Fruit fly (Drosophila melanogaster) Kc167 (cell line): ENCODE results near the gene Trf4-1.

Experiments used
- Myc ChIP-seq: fragments of >200 bp; optimal IDR thresholded peaks from 2 replicates; lab custom pipeline; 2017; ENCODE audit warnings: missing external identifiers
- Sin3A ChIP-seq: fragments of >200 bp; optimal IDR thresholded peaks from 2 replicates; lab custom pipeline; 2018; ENCODE audit warnings: missing external identifiers
- h ChIP-seq: fragments of >200 bp; optimal IDR thresholded peaks from 3 replicates; lab custom pipeline; 2018; ENCODE audit warnings: missing external identifiers
- psq ChIP-seq: fragments of >200 bp; optimal IDR thresholded peaks from 2 replicates; lab custom pipeline; 2017; ENCODE audit warnings: missing external identifiers
- ttk ChIP-seq: sonication (Bioruptor generic); optimal IDR thresholded peaks from 2 replicates; lab custom pipeline; 2017; ENCODE audit warnings: missing external identifiers

DNA sequence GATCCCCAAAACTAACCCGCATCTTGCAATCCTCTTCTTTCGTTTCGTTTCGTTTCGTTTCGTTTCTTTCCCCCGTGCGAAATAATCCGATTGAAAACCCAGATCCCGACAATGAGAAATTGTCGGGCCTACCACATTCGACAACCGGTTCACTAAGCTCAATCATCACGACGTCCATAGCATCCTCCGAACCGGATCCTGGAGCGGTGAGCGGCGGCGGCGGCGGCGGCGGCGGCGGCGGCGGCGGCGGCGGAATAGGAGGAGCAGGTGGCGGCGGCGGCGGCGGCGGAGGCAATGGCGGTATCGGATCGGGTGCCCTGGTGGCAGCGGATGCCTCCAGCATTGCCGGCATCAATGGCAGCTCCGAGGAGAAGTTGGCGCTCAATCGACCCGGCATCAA, 47.9 kb upstream of the Trf4-1 start:
- TF ChIP-seq h (lab: Kevin White, UChicago): no peak
- TF ChIP-seq psq: no peak
- TF ChIP-seq Sin3A (lab: Kevin White, UChicago): no peak
- TF ChIP-seq ttk (lab: Kevin White, UChicago): no peak
- no peak for TF ChIP-seq Myc
